Worm (Caenorhabditis elegans): Measurements from ENCODE around the gene pqn-79.
"Not testable (repeated sequence)": the region's sequence is repeated elsewhere in the genome, so short reads cannot be mapped to it uniquely, and the experiment has no call there.

The pqn-79 gene

ce11 chrIV:15590397-15590796 lies 5.0 kb upstream of the pqn-79 start, which contains the start of gene abu-5:
TSS of gene abu-5 (plus strand) at chrIV:15590697.
- TF ChIP-seq daf-16 (GFP tag; optimal IDR thresholded peaks at IDR 0.05) = not testable (repeated sequence)
- peak; percentile 17 for TF ChIP-seq daf-16 (tag; optimal IDR thresholded peaks at IDR 0.05)

ce11 chrIV:15591975-15592374 lies 3.4 kb upstream of the pqn-79 start:
- TF ChIP-seq daf-19 (GFP tag; conservative IDR thresholded peaks at IDR 0.05) (no peak), aha-1 (tag) (peak; percentile 62), unc-62 (GFP tag; optimal IDR thresholded peaks at IDR 0.05 in 1 of 2) (peak in 1 of 2 experiments; percentile 83), unc-62 (tag; optimal IDR thresholded peaks at IDR 0.05) (no peak)

ce11 chrIV:15593078-15593477 lies 2.3 kb upstream of the pqn-79 start:
- peak; percentile 55 for TF ChIP-seq nhr-28 (tag; optimal IDR thresholded peaks at IDR 0.05)
- no peak for TF ChIP-seq duxl-1 (tag; optimal IDR thresholded peaks at IDR 0.05; ENCODE audit: poor library complexity)
- no peak for TF ChIP-seq daf-16 (GFP tag; optimal IDR thresholded peaks at IDR 0.05)
- TF ChIP-seq daf-16 (tag; optimal IDR thresholded peaks at IDR 0.05) = peak; percentile 50
- TF ChIP-seq pha-4 (GFP tag; IDR thresholded peaks at IDR 0.05) = no peak
- TF ChIP-seq pha-4 (tag; optimal IDR thresholded peaks at IDR 0.05) = no peak
- TF ChIP-seq pqm-1 (tag; optimal IDR thresholded peaks at IDR 0.05) = peak; percentile 51

- no peak for TF ChIP-seq T20F7.1 (GFP tag; optimal IDR thresholded peaks at IDR 0.05)
- TF ChIP-seq aha-1 (tag) = no peak
- no peak for TF ChIP-seq lsy-2 (tag; optimal IDR thresholded peaks at IDR 0.05)
- no peak for TF ChIP-seq mep-1 (tag; optimal IDR thresholded peaks at IDR 0.05)
- TF ChIP-seq snpc-4 (tag; optimal IDR thresholded peaks at IDR 0.05) = peak; percentile 74
- TF ChIP-seq pha-4 (GFP tag; IDR thresholded peaks at IDR 0.05) = peak; percentile 44; the same call in 1 of the 2 replicates
- TF ChIP-seq pha-4 (tag; optimal IDR thresholded peaks at IDR 0.05) = no peak
- no peak for TF ChIP-seq hlh-30 (tag; optimal IDR thresholded peaks at IDR 0.05; ENCODE audit: insufficient read depth)
- TF ChIP-seq dpl-1 (GFP tag; optimal IDR thresholded peaks at IDR 0.05) = no peak
- TF ChIP-seq unc-39 (tag; optimal IDR thresholded peaks at IDR 0.05) = no peak
- no peak for TF ChIP-seq daf-19 (GFP tag; conservative IDR thresholded peaks at IDR 0.05)
- TF ChIP-seq rbr-2 (tag; optimal IDR thresholded peaks at IDR 0.05) = no peak
- no peak for TF ChIP-seq Y48G9A.11 (GFP tag; IDR thresholded peaks at IDR 0.05)
- TF ChIP-seq lir-3 (tag; optimal IDR thresholded peaks at IDR 0.05) = no peak
- no peak for TF ChIP-seq madf-9 (GFP tag; conservative IDR thresholded peaks at IDR 0.05)
- TF ChIP-seq spr-1 (tag; optimal IDR thresholded peaks at IDR 0.05) = no peak
- no peak for TF ChIP-seq D1046.2 (GFP tag; IDR thresholded peaks at IDR 0.05)
- no peak for TF ChIP-seq lim-7 (GFP tag; IDR thresholded peaks at IDR 0.05)
- no peak for TF ChIP-seq skn-1 (tag; optimal IDR thresholded peaks at IDR 0.05)
- no peak for TF ChIP-seq ceh-82 (tag; optimal IDR thresholded peaks at IDR 0.05)
- TF ChIP-seq lin-38 (GFP tag; IDR thresholded peaks at IDR 0.05) = peak; percentile 43
- TF ChIP-seq saeg-2 (GFP tag; IDR thresholded peaks at IDR 0.05) = no peak
- TF ChIP-seq lin-13 (GFP tag; optimal IDR thresholded peaks at IDR 0.05) = no peak
- TF ChIP-seq nhr-77 (tag; optimal IDR thresholded peaks at IDR 0.05) = no peak
- TF ChIP-seq Y105C5A.15 (GFP tag; IDR thresholded peaks at IDR 0.05) = no peak
- TF ChIP-seq lin-15B (tag; optimal IDR thresholded peaks at IDR 0.05) = no peak
- TF ChIP-seq unc-62 (GFP tag; optimal IDR thresholded peaks at IDR 0.05 in 1 of 2) = no peak
- no peak for TF ChIP-seq unc-62 (tag; optimal IDR thresholded peaks at IDR 0.05)
- TF ChIP-seq Y5F2A.4 (GFP tag; optimal IDR thresholded peaks at IDR 0.05) = no peak
- TF ChIP-seq zip-2 (tag; optimal IDR thresholded peaks at IDR 0.05) = no peak
- TF ChIP-seq ama-1 (optimal IDR thresholded peaks at IDR 0.05) = no peak
- TF ChIP-seq mdt-29 (GFP tag; IDR thresholded peaks at IDR 0.05) = no peak
- TF ChIP-seq mdl-1 (tag; optimal IDR thresholded peaks at IDR 0.05) = no peak
- TF ChIP-seq ctbp-1 (GFP tag; IDR thresholded peaks at IDR 0.05) = no peak
- TF ChIP-seq daf-16 (GFP tag; optimal IDR thresholded peaks at IDR 0.05) = peak in 1 of 2 experiments; percentile 22
- no peak for TF ChIP-seq daf-16 (tag; optimal IDR thresholded peaks at IDR 0.05)
- no peak for TF ChIP-seq fos-1 (tag; optimal IDR thresholded peaks at IDR 0.05)
- no peak for TF ChIP-seq R02D3.7 (tag; optimal IDR thresholded peaks at IDR 0.05)
- TF ChIP-seq nhr-48 (tag; optimal IDR thresholded peaks at IDR 0.05) = no peak
- no peak for TF ChIP-seq nhr-41 (GFP tag; IDR thresholded peaks at IDR 0.05)
- no peak for TF ChIP-seq daf-12 (tag; optimal IDR thresholded peaks at IDR 0.05)
- no peak for TF ChIP-seq ceh-44 (GFP tag; IDR thresholded peaks at IDR 0.05)
- TF ChIP-seq snpc-1.2 (GFP tag; IDR thresholded peaks at IDR 0.05) = peak; percentile 98
- no peak for TF ChIP-seq nhr-42 (GFP tag; IDR thresholded peaks at IDR 0.05)
Observed at ce11 chrIV:15604194-15604593, 8.8 kb downstream of the pqn-79 start.

All from whole organism, L4 larva.